Fruit fly (Drosophila melanogaster): Measurements from ENCODE around the gene Alms1a.
A peak's percentile ranks its signal among the peaks of the same experiment; 100 is the strongest.

DNA sequence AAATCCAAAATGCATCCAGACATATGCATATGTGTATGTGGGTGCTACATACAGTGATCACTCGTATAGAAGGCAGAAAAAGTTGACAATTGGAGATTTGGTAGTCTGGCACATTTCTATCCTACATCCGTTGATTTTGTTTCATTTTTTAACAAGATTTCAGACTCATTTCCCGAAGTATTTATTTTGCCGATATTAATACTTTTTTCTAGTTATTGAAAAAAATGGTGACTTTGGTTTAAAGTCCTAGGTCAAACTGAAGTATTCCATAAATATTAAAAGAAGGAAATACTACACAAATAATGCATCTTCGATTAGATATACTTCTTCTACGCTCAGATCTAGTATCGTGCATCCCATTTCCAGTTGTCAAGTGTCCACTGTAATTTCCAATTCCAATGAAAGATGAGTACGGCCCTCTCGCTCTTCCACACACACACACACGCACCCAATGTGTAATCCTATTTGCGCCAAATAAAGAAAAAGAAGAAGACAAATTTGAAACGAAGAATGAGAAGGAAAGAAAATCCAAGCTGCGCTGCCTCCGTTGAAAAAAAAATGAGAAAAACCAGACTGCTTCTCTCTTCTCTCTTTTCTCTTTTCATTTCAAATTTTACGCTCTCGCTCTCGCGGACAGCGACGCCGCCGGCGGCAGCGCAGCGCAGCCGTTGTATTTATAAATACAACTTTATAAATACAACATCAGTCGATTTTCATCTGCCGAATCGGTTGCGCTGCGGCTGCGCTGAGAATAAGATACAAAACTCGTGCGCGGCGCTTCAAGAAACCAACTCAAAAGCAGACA is 18.7 kb downstream of the Alms1a start, which contains the start of gene peb:
- TF ChIP-seq kay (GFP tag; ENCODE audit: borderline replicate concordance) (no peak), CG5204 (GFP tag; optimal IDR thresholded peaks at IDR 0.05) (no peak), bab1 (GFP tag; optimal IDR thresholded peaks at IDR 0.05) (peak; percentile 63)
